Fruit fly (Drosophila melanogaster): Measurements from ENCODE around the gene Hira.

The Hira gene

dm6 chrX:7698000-7698896 lies 23.7 kb upstream of the Hira start (continued):
- peak; percentile 86 for TF ChIP-seq emc (GFP tag; optimal IDR thresholded peaks at IDR 0.05)
- peak; percentile 98 for TF ChIP-seq vvl (GFP tag; IDR thresholded peaks at IDR 0.05)
- peak; percentile 96 for TF ChIP-seq CG9727 (GFP tag; optimal IDR thresholded peaks at IDR 0.05)
- TF ChIP-seq Hr39 (optimal IDR thresholded peaks at IDR 0.05), result no peak
- TF ChIP-seq her (GFP tag; optimal IDR thresholded peaks at IDR 0.05), result peak; percentile 73
- TF ChIP-seq sima (GFP tag; optimal IDR thresholded peaks at IDR 0.05), result peak; percentile 73
- peak; percentile 99 for TF ChIP-seq CG17361 (GFP tag; IDR thresholded peaks at IDR 0.05)
- peak; percentile 94 for TF ChIP-seq Nf-YA (GFP tag; IDR thresholded peaks at IDR 0.05)
- TF ChIP-seq crc (GFP tag; optimal IDR thresholded peaks at IDR 0.05), result peak; percentile 72
- TF ChIP-seq Oli (tag; optimal IDR thresholded peaks at IDR 0.05), result peak; percentile 98
- TF ChIP-seq trem (tag; optimal IDR thresholded peaks at IDR 0.05), result peak; percentile 89
- TF ChIP-seq CG16779 (GFP tag; IDR thresholded peaks at IDR 0.05), result peak; percentile 73
- TF ChIP-seq pros (GFP tag; optimal IDR thresholded peaks at IDR 0.05), result peak; percentile 28
- no peak for TF ChIP-seq tll (GFP tag; optimal IDR thresholded peaks at IDR 0.05)
- TF ChIP-seq cg (GFP tag; optimal IDR thresholded peaks at IDR 0.05), result peak; percentile 33
- peak; percentile 96 for TF ChIP-seq Fer1 (GFP tag; optimal IDR thresholded peaks at IDR 0.05)
- peak; percentile 91 for TF ChIP-seq trh (GFP tag; optimal IDR thresholded peaks at IDR 0.05)
- TF ChIP-seq CG17802 (tag; optimal IDR thresholded peaks at IDR 0.05), result peak; percentile 83
- peak; percentile 98 for TF ChIP-seq Atf6 (GFP tag; IDR thresholded peaks at IDR 0.05)
- TF ChIP-seq ato (GFP tag; IDR thresholded peaks at IDR 0.05; ENCODE audit: partially characterized antibody), result no peak
- peak; percentile 48 for TF ChIP-seq CG15073 (GFP tag; optimal IDR thresholded peaks at IDR 0.05)
- TF ChIP-seq CG15601 (tag; optimal IDR thresholded peaks at IDR 0.05), result peak; percentile 90
- peak; percentile 61 for TF ChIP-seq CG7271 (tag; optimal IDR thresholded peaks at IDR 0.05)
- peak; percentile 95 for TF ChIP-seq Xrp1 (GFP tag; IDR thresholded peaks at IDR 0.05)
- TF ChIP-seq ind (GFP tag; optimal IDR thresholded peaks at IDR 0.05), result peak; percentile 92
- TF ChIP-seq Aef1 (GFP tag; IDR thresholded peaks at IDR 0.05), result peak; percentile 97
- TF ChIP-seq gsb (GFP tag; IDR thresholded peaks at IDR 0.05), result peak; percentile 93
- TF ChIP-seq CG4730 (GFP tag; IDR thresholded peaks at IDR 0.05), result peak; percentile 93
- peak; percentile 88 for TF ChIP-seq jing (GFP tag; optimal IDR thresholded peaks at IDR 0.05)
- peak; percentile 91 for TF ChIP-seq CG9437 (GFP tag; optimal IDR thresholded peaks at IDR 0.05)
- TF ChIP-seq Hsf (GFP tag; optimal IDR thresholded peaks at IDR 0.05), result peak; percentile 95
- peak; percentile 85 for TF ChIP-seq B-H2 (GFP tag; optimal IDR thresholded peaks at IDR 0.05)
- peak; percentile 91 for TF ChIP-seq CG4854 (GFP tag; optimal IDR thresholded peaks at IDR 0.05)
- no peak for TF ChIP-seq CG15479 (GFP tag; optimal IDR thresholded peaks at IDR 0.05)
- peak; percentile 95 for TF ChIP-seq salm (tag; optimal IDR thresholded peaks at IDR 0.05)
- peak; percentile 96 for TF ChIP-seq CG13296 (GFP tag; optimal IDR thresholded peaks at IDR 0.05)
- TF ChIP-seq Gug (GFP tag; IDR thresholded peaks at IDR 0.05), result peak; percentile 80
- TF ChIP-seq gcm2 (GFP tag; optimal IDR thresholded peaks at IDR 0.05), result peak; percentile 86
- TF ChIP-seq CrebB (tag; optimal IDR thresholded peaks at IDR 0.05), result peak; percentile 92
- TF ChIP-seq CG13287 (GFP tag; IDR thresholded peaks at IDR 0.05; ENCODE audit: partially characterized antibody), result no peak
- peak; percentile 84 for TF ChIP-seq corto (GFP tag; optimal IDR thresholded peaks at IDR 0.05)
- peak; percentile 91 for TF ChIP-seq croc (GFP tag; conservative IDR thresholded peaks at IDR 0.05)
- TF ChIP-seq mld (GFP tag; IDR thresholded peaks at IDR 0.05; ENCODE audit: partially characterized antibody), result no peak
- TF ChIP-seq maf-S (GFP tag; optimal IDR thresholded peaks at IDR 0.05), result peak; percentile 86
- peak; percentile 94 for TF ChIP-seq CG11247 (GFP tag; IDR thresholded peaks at IDR 0.05)
- no peak for TF ChIP-seq stwl (tag; optimal IDR thresholded peaks at IDR 0.05)
- peak; percentile 71 for TF ChIP-seq CG3995 (GFP tag; optimal IDR thresholded peaks at IDR 0.05)
- TF ChIP-seq Sox100B (GFP tag; optimal IDR thresholded peaks at IDR 0.05), result peak; percentile 97
- TF ChIP-seq CG8281 (tag; optimal IDR thresholded peaks at IDR 0.05), result peak; percentile 84
